Worm (Caenorhabditis elegans) whole organism, mixed stage, embryonic: Measurements from ENCODE around the gene ethe-1.
A peak's percentile ranks its signal among the peaks of the same experiment; 100 is the strongest.

Experiments
- M03D4.4 ChIP-seq: sonication (generic microtip); optimal IDR thresholded peaks from 2 replicates; lab custom pipeline; 2017; ENCODE audit warnings: mild to moderate bottlenecking, missing genetic modification characterization, missing compliant biosample characterization
- bed-3 ChIP-seq: fragments of 200-800 bp; sonication (Bioruptor generic); optimal IDR thresholded peaks from 3 replicates; lab custom pipeline; 2018; ENCODE audit warnings: mild to moderate bottlenecking, missing genetic modification characterization, moderate library complexity, missing compliant biosample characterization
- blmp-1 ChIP-seq: fragments of 150-350 bp; optimal IDR thresholded peaks from 2 replicates; lab custom pipeline; 2014; ENCODE audit warnings: missing biosample characterization, missing genetic modification characterization
- ceh-39 ChIP-seq: fragments of 150-350 bp; optimal IDR thresholded peaks from 2 replicates; lab custom pipeline; 2014; ENCODE audit warnings: missing biosample characterization, missing genetic modification characterization
- ceh-43 ChIP-seq: fragments of 200-800 bp; sonication (Bioruptor generic); optimal IDR thresholded peaks from 2 replicates; lab custom pipeline; 2018; ENCODE audit warnings: mild to moderate bottlenecking, missing genetic modification characterization, moderate library complexity, missing compliant biosample characterization
- ces-1 ChIP-seq: fragments of 150-350 bp; optimal IDR thresholded peaks from 2 replicates; lab custom pipeline; 2014; ENCODE audit warnings: missing biosample characterization, missing genetic modification reagents, missing genetic modification characterization
- cnd-1 ChIP-seq: fragments of 200-800 bp; sonication (Bioruptor generic); optimal IDR thresholded peaks from 2 replicates; lab custom pipeline; 2018; ENCODE audit warnings: mild to moderate bottlenecking, missing genetic modification characterization, missing compliant biosample characterization
- drap-1 ChIP-seq: fragments of 200-800 bp; sonication (Bioruptor generic); optimal IDR thresholded peaks from 3 replicates; lab custom pipeline; 2018; ENCODE audit warnings: mild to moderate bottlenecking, missing genetic modification characterization, missing compliant biosample characterization
- elt-1 ChIP-seq: sonication (generic microtip); optimal IDR thresholded peaks from 2 replicates; lab custom pipeline; 2017; ENCODE audit warnings: missing genetic modification characterization, mild to moderate bottlenecking, missing compliant biosample characterization, antibody characterized with exemption, moderate library complexity, borderline replicate concordance; ENCODE audit not compliant: insufficient read depth
- elt-3 ChIP-seq: fragments of 150-350 bp; optimal IDR thresholded peaks from 2 replicates; lab custom pipeline; 2014; ENCODE audit warnings: missing biosample characterization, missing genetic modification characterization
- flh-1 ChIP-seq: fragments of 200-800 bp; sonication (Bioruptor generic); optimal IDR thresholded peaks from 2 replicates; lab custom pipeline; 2018; ENCODE audit warnings: mild to moderate bottlenecking, missing genetic modification characterization, moderate library complexity, missing compliant biosample characterization
- ham-2 ChIP-seq: fragments of 200-800 bp; sonication (Bioruptor generic); optimal IDR thresholded peaks from 2 replicates; lab custom pipeline; 2018; ENCODE audit warnings: mild to moderate bottlenecking, missing genetic modification characterization, missing compliant biosample characterization
- hlh-1 ChIP-seq: fragments of 150-350 bp; optimal IDR thresholded peaks from 2 replicates; lab custom pipeline; 2014; ENCODE audit warnings: missing biosample characterization, missing genetic modification reagents, missing genetic modification characterization
- lin-13 ChIP-seq: fragments of 150-350 bp; optimal IDR thresholded peaks from 2 replicates; lab custom pipeline; 2014; ENCODE audit warnings: missing biosample characterization, missing genetic modification characterization
- lin-32 ChIP-seq: fragments of 200-800 bp; sonication (Bioruptor generic); optimal IDR thresholded peaks from 2 replicates; lab custom pipeline; 2018; ENCODE audit warnings: mild to moderate bottlenecking, missing genetic modification characterization, missing compliant biosample characterization
- lsy-2 ChIP-seq: fragments of 150-350 bp; optimal IDR thresholded peaks from 2 replicates; lab custom pipeline; 2014; ENCODE audit warnings: missing biosample characterization, missing genetic modification characterization
- mep-1 ChIP-seq: fragments of 150-350 bp; optimal IDR thresholded peaks from 2 replicates; lab custom pipeline; 2017; ENCODE audit warnings: missing biosample characterization, missing genetic modification reagents, missing genetic modification characterization, inconsistent platforms
- mls-2 ChIP-seq: sonication (generic microtip); optimal IDR thresholded peaks from 2 replicates; lab custom pipeline; 2016; ENCODE audit warnings: mild to moderate bottlenecking, missing genetic modification characterization, moderate library complexity, missing compliant biosample characterization
- nhr-12 ChIP-seq: fragments of 150-350 bp; optimal IDR thresholded peaks from 2 replicates; lab custom pipeline; 2014; ENCODE audit warnings: missing biosample characterization, missing genetic modification characterization
- nhr-2 ChIP-seq: fragments of 150-350 bp; optimal IDR thresholded peaks from 2 replicates; lab custom pipeline; 2014; ENCODE audit warnings: missing biosample characterization, missing genetic modification characterization
- nhr-237 ChIP-seq: fragments of 150-350 bp; optimal IDR thresholded peaks from 2 replicates; lab custom pipeline; 2014; ENCODE audit warnings: missing biosample characterization, missing genetic modification characterization
- nhr-28 ChIP-seq: fragments of 150-350 bp; optimal IDR thresholded peaks from 2 replicates; lab custom pipeline; 2014; ENCODE audit warnings: missing biosample characterization, missing genetic modification characterization
- nhr-76 ChIP-seq: sonication (generic microtip); optimal IDR thresholded peaks from 2 replicates; lab custom pipeline; 2017; ENCODE audit warnings: missing biosample characterization, missing genetic modification characterization
- pha-4 ChIP-seq: fragments of 150-350 bp; optimal IDR thresholded peaks from 2 replicates; lab custom pipeline; 2018; ENCODE audit warnings: missing biosample characterization, missing genetic modification reagents, missing genetic modification characterization
- sem-2 ChIP-seq: fragments of 200-800 bp; sonication (Bioruptor generic); optimal IDR thresholded peaks from 2 replicates; lab custom pipeline; 2018; ENCODE audit warnings: mild to moderate bottlenecking, missing genetic modification characterization, missing compliant biosample characterization
- snpc-4 ChIP-seq: fragments of 150-350 bp; optimal IDR thresholded peaks from 2 replicates; lab custom pipeline; 2014; ENCODE audit warnings: missing biosample characterization, missing genetic modification characterization
- sptf-1 ChIP-seq: sonication (generic microtip); optimal IDR thresholded peaks from 2 replicates; lab custom pipeline; 2017; ENCODE audit warnings: mild to moderate bottlenecking, missing genetic modification characterization, moderate library complexity, missing compliant biosample characterization
- tbx-8 ChIP-seq: fragments of 200-800 bp; sonication (Bioruptor generic); optimal IDR thresholded peaks from 2 replicates; lab custom pipeline; 2018; ENCODE audit warnings: mild to moderate bottlenecking, missing genetic modification characterization, moderate library complexity, missing compliant biosample characterization
- unc-120 ChIP-seq: sonication (generic microtip); optimal IDR thresholded peaks from 2 replicates; lab custom pipeline; 2017; ENCODE audit warnings: missing genetic modification characterization, missing compliant biosample characterization; ENCODE audit not compliant: poor library complexity, severe bottlenecking
- ztf-11 ChIP-seq: fragments of 150-350 bp; optimal IDR thresholded peaks from 2 replicates; lab custom pipeline; 2014; ENCODE audit warnings: missing biosample characterization, missing genetic modification characterization

ethe-1 gene

DNA sequence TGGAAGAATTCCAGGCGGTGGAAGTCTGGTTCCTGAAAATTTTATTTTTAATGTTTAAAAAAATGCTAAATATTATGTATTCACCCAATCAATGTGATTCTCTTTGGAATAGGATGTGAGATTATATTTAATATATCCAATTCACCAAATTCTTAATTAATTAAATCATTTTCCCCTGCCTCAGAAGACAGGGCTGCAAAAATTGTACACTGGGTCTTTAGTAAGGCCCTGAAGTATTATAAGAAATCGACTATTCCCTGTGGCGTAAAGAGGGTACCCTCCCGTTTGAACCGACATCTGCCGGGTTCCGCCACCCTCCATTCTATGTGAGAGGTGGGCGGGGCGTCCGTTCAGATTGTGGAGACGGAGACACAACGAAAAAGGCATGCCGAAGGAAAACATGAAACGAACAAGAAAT is 2.7 kb upstream of the ethe-1 start (continued):
- TF ChIP-seq tbx-8 (GFP tag; lab: Kevin White, UChicago) (no peak), ztf-11 (tag; lab: Kevin White, UChicago) (no peak), pha-4 (peak; percentile 26), nhr-28 (tag; lab: Kevin White, UChicago) (no peak), blmp-1 (tag; lab: Kevin White, UChicago) (peak; percentile 44)

DNA sequence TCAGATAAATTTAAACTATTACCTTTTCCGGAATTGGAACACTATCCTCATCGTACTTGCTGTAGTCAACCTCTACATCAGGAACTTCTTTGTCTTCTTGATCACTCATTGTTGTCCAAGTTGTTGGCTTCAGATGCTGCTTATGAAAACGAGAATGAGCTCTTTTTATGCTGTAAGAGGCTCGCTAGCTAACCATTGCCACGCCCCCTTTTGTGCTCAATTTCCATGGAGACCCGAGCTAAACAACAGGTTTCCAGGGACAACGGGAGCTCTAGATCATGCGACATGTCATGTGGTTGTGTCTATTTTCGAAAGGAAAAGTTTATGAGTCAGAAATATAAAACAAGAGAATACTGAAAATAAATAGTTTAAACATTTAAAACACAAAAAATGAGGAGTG is 1.9 kb upstream of the ethe-1 start, which contains the start of gene C33A12.4:
Gene C33A12.4 (minus strand): TSS at position 131 of the 400 bp plus-strand sequence.
- TF ChIP-seq sptf-1 (no peak), mls-2 (tag; lab: Kevin White, UChicago) (no peak), ham-2 (GFP tag; lab: Kevin White, UChicago) (no peak), nhr-28 (tag; lab: Kevin White, UChicago) (no peak), ceh-39 (no peak), nhr-76 (tag; lab: Kevin White, UChicago) (no peak), unc-120 (tag; lab: Kevin White, UChicago) (no peak), lin-13 (no peak), elt-1 (tag; lab: Kevin White, UChicago) (no peak), cnd-1 (tag; lab: Kevin White, UChicago) (no peak), tbx-8 (GFP tag; lab: Kevin White, UChicago) (no peak)
- TF ChIP-seq, all 35 proteins: peak for 0

DNA sequence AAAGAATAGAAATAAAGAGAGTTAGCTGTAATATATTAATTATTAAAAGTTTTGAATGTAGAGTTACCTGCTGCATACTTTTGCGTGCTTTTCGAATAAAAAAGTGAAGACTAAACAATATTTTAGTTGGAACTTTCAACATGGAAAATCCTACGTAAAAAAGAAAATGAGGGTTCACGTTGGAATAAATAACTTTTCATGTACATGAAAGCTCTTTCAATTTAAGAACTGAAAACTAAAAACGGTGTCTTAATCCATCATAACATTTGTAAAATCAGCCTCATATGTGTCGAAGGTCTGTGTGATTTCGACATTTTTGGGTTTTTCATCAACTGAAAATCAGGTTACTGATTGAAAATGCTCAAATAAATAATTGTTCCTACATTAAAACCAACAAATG is 2.3 kb downstream of the ethe-1 start, which contains the start of gene ttr-9:
Gene ttr-9 (minus strand): TSS at position 101 of the 400 bp plus-strand sequence.
- TF ChIP-seq bed-3 (GFP tag; lab: Kevin White, UChicago) (no peak), blmp-1 (tag; lab: Kevin White, UChicago) (no peak), mep-1 (no peak), unc-120 (tag; lab: Kevin White, UChicago) (no peak), elt-1 (tag; lab: Kevin White, UChicago) (no peak), flh-1 (GFP tag; lab: Kevin White, UChicago) (no peak), M03D4.4 (tag; lab: Kevin White, UChicago) (no peak), snpc-4 (tag; lab: Kevin White, UChicago) (no peak), nhr-12 (tag; lab: Kevin White, UChicago) (no peak), nhr-28 (tag; lab: Kevin White, UChicago) (no peak), sem-2 (GFP tag; lab: Kevin White, UChicago) (no peak), drap-1 (GFP tag; lab: Kevin White, UChicago) (no peak), lin-32 (GFP tag; lab: Kevin White, UChicago) (no peak), pha-4 (no peak)

DNA sequence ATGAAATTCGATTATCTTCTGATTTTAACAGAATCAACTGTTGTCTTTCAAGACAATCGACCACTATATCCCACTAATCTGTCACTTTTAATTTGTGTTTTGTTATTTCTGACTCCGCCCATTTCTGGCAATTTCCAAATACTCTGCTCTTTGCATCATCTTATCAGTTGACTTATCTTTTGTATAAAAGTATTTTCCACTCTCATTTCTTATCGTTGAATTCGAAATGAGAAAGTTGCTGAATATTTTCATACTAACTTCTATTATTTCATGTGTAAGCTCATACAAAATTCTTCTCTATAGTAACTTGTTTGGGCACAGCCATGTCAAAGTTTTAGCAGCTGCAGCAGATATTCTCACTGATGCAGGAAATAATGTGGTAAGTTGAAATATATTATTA is 8.5 kb downstream of the ethe-1 start, which contains the start of gene ugt-21:
Gene ugt-21 (plus strand): TSS at position 212 of the 400 bp plus-strand sequence.
- no peak for TF ChIP-seq nhr-2
- TF ChIP-seq drap-1 (GFP tag; lab: Kevin White, UChicago) = no peak
- TF ChIP-seq hlh-1 = no peak
- no peak for TF ChIP-seq ces-1 (GFP tag; lab: Kevin White, UChicago)
- TF ChIP-seq ceh-43 (GFP tag; lab: Kevin White, UChicago) = no peak
- no peak for TF ChIP-seq pha-4
- no peak for TF ChIP-seq nhr-28 (tag; lab: Kevin White, UChicago)
- TF ChIP-seq nhr-237 (tag; lab: Kevin White, UChicago) = no peak
- TF ChIP-seq lsy-2 = no peak
- TF ChIP-seq unc-120 (tag; lab: Kevin White, UChicago) = no peak
- no peak for TF ChIP-seq nhr-76 (tag; lab: Kevin White, UChicago)
- no peak for TF ChIP-seq ztf-11 (tag; lab: Kevin White, UChicago)

DNA sequence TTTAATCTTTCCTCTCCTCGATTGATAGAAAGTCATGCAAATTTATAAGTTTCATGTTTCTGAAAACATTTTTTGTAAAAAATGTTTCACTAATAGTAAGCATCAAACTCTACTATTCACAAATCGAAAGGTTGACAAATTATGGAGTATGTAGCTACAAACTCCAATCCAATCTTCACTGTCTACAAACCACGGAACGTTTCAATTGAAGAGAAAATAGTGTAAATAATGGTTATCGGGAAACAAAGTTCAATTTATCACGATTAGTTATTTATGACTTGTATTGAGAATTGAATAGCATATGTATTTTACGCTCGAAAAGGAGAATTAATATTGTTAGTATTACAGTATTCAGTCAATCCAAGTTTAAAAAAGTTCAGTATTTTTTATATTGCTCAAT is 8.9 kb downstream of the ethe-1 start:
- no peak for TF ChIP-seq snpc-4 (tag; lab: Kevin White, UChicago)
- no peak for TF ChIP-seq elt-3 (tag; lab: Kevin White, UChicago)
- TF ChIP-seq, all 35 proteins: peak for 0
